Fruit fly (Drosophila melanogaster) whole organism, embryonic: ENCODE measurements around the gene tral.

Experiments
- B-H1 ChIP-seq: fragments of 200-800 bp; sonication (Bioruptor generic); IDR thresholded peaks from 3 replicates; pipeline ENCODE4 v1.3.6; 2022; ENCODE audit warnings: missing biosample characterization, missing genetic modification characterization
- Bgb ChIP-seq: fragments of 200-800 bp; sonication (Bioruptor generic); IDR thresholded peaks from 2 replicates; pipeline ENCODE4 v1.3.6; 2022; ENCODE audit warnings: missing biosample characterization, missing genetic modification characterization; ENCODE audit not compliant: partially characterized antibody
- Blimp-1 ChIP-seq: fragments of 200-800 bp; sonication (Bioruptor generic); optimal IDR thresholded peaks from 3 replicates; lab custom pipeline; 2018; ENCODE audit warnings: missing biosample characterization, missing genetic modification characterization, mild to moderate bottlenecking, moderate library complexity, missing genetic modification reagents
- CG10267 ChIP-seq: fragments of 200-800 bp; sonication (Bioruptor generic); optimal IDR thresholded peaks from 2 replicates; lab custom pipeline; 2018; ENCODE audit warnings: missing biosample characterization, mild to moderate bottlenecking, missing genetic modification characterization, moderate library complexity
- CG11560 ChIP-seq: fragments of 200-800 bp; sonication (Bioruptor generic); IDR thresholded peaks from 3 replicates; pipeline ENCODE4 v1.3.6; 2022; ENCODE audit warnings: missing biosample characterization, missing genetic modification characterization
- CG12391 ChIP-seq: fragments of 200-800 bp; sonication (Bioruptor generic); optimal IDR thresholded peaks from 3 replicates; lab custom pipeline; 2018; ENCODE audit warnings: missing biosample characterization, mild to moderate bottlenecking, missing genetic modification characterization, moderate library complexity
- CG12659 ChIP-seq: fragments of 200-800 bp; sonication (Bioruptor generic); optimal IDR thresholded peaks from 3 replicates; lab custom pipeline; 2017; ENCODE audit warnings: mild to moderate bottlenecking, missing biosample characterization, missing genetic modification reagents, missing genetic modification characterization
- CG13287 ChIP-seq: fragments of 200-800 bp; sonication (Bioruptor generic); IDR thresholded peaks from 2 replicates; pipeline ENCODE4 v1.3.6; 2022; ENCODE audit warnings: missing biosample characterization, missing genetic modification characterization; ENCODE audit not compliant: partially characterized antibody
- CG14710 ChIP-seq: fragments of 200-800 bp; sonication (Bioruptor generic); optimal IDR thresholded peaks from 3 replicates; lab custom pipeline; 2019; ENCODE audit warnings: missing biosample characterization, mild to moderate bottlenecking, missing genetic modification characterization, moderate library complexity
- CG1529 ChIP-seq: fragments of 200-800 bp; sonication (Bioruptor generic); optimal IDR thresholded peaks from 3 replicates; lab custom pipeline; 2018; ENCODE audit warnings: missing biosample characterization, missing genetic modification characterization
- CG15696 ChIP-seq: fragments of 200-800 bp; sonication (Bioruptor generic); optimal IDR thresholded peaks from 2 replicates; lab custom pipeline; 2019; ENCODE audit warnings: missing biosample characterization, mild to moderate bottlenecking, missing genetic modification characterization, moderate library complexity
- CG17829 ChIP-seq: fragments of 200-800 bp; optimal IDR thresholded peaks from 2 replicates; lab custom pipeline; 2019; ENCODE audit warnings: missing biosample characterization, mild to moderate bottlenecking, missing genetic modification characterization, moderate library complexity
- CG18262 ChIP-seq: fragments of 200-800 bp; optimal IDR thresholded peaks from 3 replicates; lab custom pipeline; 2019; ENCODE audit warnings: missing biosample characterization, mild to moderate bottlenecking, missing genetic modification characterization, moderate library complexity
- CG2116 ChIP-seq: fragments of 200-800 bp; sonication (Bioruptor generic); optimal IDR thresholded peaks from 3 replicates; lab custom pipeline; 2018; ENCODE audit warnings: missing biosample characterization, mild to moderate bottlenecking, missing genetic modification characterization
- CG2129 ChIP-seq: fragments of 200-800 bp; sonication (Bioruptor generic); IDR thresholded peaks from 2 replicates; pipeline ENCODE4 v1.3.6; 2022; ENCODE audit warnings: missing biosample characterization, missing genetic modification characterization; ENCODE audit not compliant: partially characterized antibody
- CG32767 ChIP-seq: fragments of 200-800 bp; sonication (Bioruptor generic); IDR thresholded peaks from 2 replicates; pipeline ENCODE4 v1.3.6; 2022; ENCODE audit warnings: missing biosample characterization, missing genetic modification characterization
- CG4617 ChIP-seq: fragments of 200-800 bp; sonication (Bioruptor generic); optimal IDR thresholded peaks from 3 replicates; lab custom pipeline; 2016; ENCODE audit warnings: missing biosample characterization, missing genetic modification characterization, borderline replicate concordance
- CG6765 ChIP-seq: fragments of 200-800 bp; sonication (Bioruptor generic); optimal IDR thresholded peaks from 3 replicates; lab custom pipeline; 2017; ENCODE audit warnings: missing biosample characterization, mild to moderate bottlenecking, missing genetic modification characterization
- CG6791 ChIP-seq: fragments of 200-800 bp; sonication (Bioruptor generic); IDR thresholded peaks from 3 replicates; pipeline ENCODE4 v1.3.6; 2022; ENCODE audit warnings: missing biosample characterization, missing genetic modification characterization; ENCODE audit not compliant: partially characterized antibody
- CG7357 ChIP-seq: fragments of 200-800 bp; sonication (Bioruptor generic); IDR thresholded peaks from 3 replicates; pipeline ENCODE4 v1.3.6; 2022; ENCODE audit warnings: missing biosample characterization, missing genetic modification characterization
- CG8089 ChIP-seq: fragments of 200-800 bp; sonication (Bioruptor generic); optimal IDR thresholded peaks from 3 replicates; lab custom pipeline; 2016; ENCODE audit warnings: missing biosample characterization, missing genetic modification characterization
- CG9797 ChIP-seq: fragments of 200-800 bp; sonication (Bioruptor generic); optimal IDR thresholded peaks from 3 replicates; lab custom pipeline; 2018; ENCODE audit warnings: missing biosample characterization, mild to moderate bottlenecking, missing genetic modification characterization
- CoRest ChIP-seq: fragments of 200-800 bp; sonication (Bioruptor generic); optimal IDR thresholded peaks from 3 replicates; lab custom pipeline; 2018; ENCODE audit warnings: missing biosample characterization, mild to moderate bottlenecking, missing genetic modification characterization, moderate library complexity
- Dll ChIP-seq: fragments of 200-800 bp; sonication (Bioruptor generic); IDR thresholded peaks from 4 replicates; pipeline ENCODE4 v1.3.6; 2022; ENCODE audit warnings: missing biosample characterization, missing genetic modification characterization; ENCODE audit not compliant: partially characterized antibody
- Doc3 ChIP-seq: fragments of 200-800 bp; sonication (Bioruptor generic); IDR thresholded peaks from 3 replicates; pipeline ENCODE4 v1.3.6; 2022; ENCODE audit warnings: missing biosample characterization, missing genetic modification characterization; ENCODE audit not compliant: partially characterized antibody
- Dp ChIP-seq: fragments of 200-800 bp; sonication (Bioruptor generic); optimal IDR thresholded peaks from 2 replicates; lab custom pipeline; 2018; ENCODE audit warnings: missing biosample characterization, mild to moderate bottlenecking, missing genetic modification characterization, moderate library complexity
- E2f2 ChIP-seq: fragments of 200-800 bp; sonication (Bioruptor generic); IDR thresholded peaks from 2 replicates; pipeline ENCODE4 v1.3.6; 2022; ENCODE audit warnings: missing biosample characterization, missing genetic modification characterization
- Hr3 ChIP-seq: fragments of 200-800 bp; sonication (Bioruptor generic); optimal IDR thresholded peaks from 3 replicates; lab custom pipeline; 2016; ENCODE audit warnings: missing biosample characterization, missing genetic modification characterization
- MBD-R2 ChIP-seq: fragments of 200-800 bp; sonication (Bioruptor generic); IDR thresholded peaks from 2 replicates; pipeline ENCODE4 v1.3.6; 2022; ENCODE audit warnings: missing biosample characterization, missing genetic modification characterization
- Med ChIP-seq: fragments of 200-800 bp; sonication (Bioruptor generic); peaks from one replicate; lab custom pipeline; 2016; ENCODE audit warnings: missing biosample characterization, missing genetic modification characterization, mild to moderate bottlenecking, inconsistent platforms, moderate library complexity
- Myb ChIP-seq: fragments of 200-800 bp; sonication (Bioruptor generic); optimal IDR thresholded peaks from 2 replicates; lab custom pipeline; 2016; ENCODE audit warnings: missing biosample characterization, missing genetic modification characterization
- Sin3A ChIP-seq: fragments of >200 bp; optimal IDR thresholded peaks from 2 replicates; lab custom pipeline; 2018
- Six4 ChIP-seq: fragments of 200-800 bp; sonication (Bioruptor generic); optimal IDR thresholded peaks from 2 replicates; lab custom pipeline; 2016; ENCODE audit warnings: missing biosample characterization, missing genetic modification characterization
- Stat92E ChIP-seq, 3 experiments: fragments of >200 bp in 2 of 3; fragments of 200-800 bp in 1 of 3; sonication (Bioruptor generic) in 1 of 3; optimal IDR thresholded peaks; 2 replicates each; lab custom pipeline; 2017 to 2019; ENCODE audit warnings: missing biosample characterization in 3 of 3, missing genetic modification characterization in 3 of 3, mild to moderate bottlenecking in 1 of 3, moderate library complexity in 1 of 3
- ato ChIP-seq: fragments of 200-800 bp; sonication (Bioruptor generic); IDR thresholded peaks from 2 replicates; pipeline ENCODE4 v1.3.6; 2022; ENCODE audit warnings: missing biosample characterization, missing genetic modification characterization; ENCODE audit not compliant: partially characterized antibody
- da ChIP-seq: fragments of 200-800 bp; sonication (Bioruptor generic); optimal IDR thresholded peaks from 2 replicates; lab custom pipeline; 2016; ENCODE audit warnings: missing biosample characterization, missing genetic modification characterization
- dpn ChIP-seq, 2 experiments: fragments of 200-800 bp; sonication (Bioruptor generic); optimal IDR thresholded peaks; 3 replicates each; lab custom pipeline; 2016; ENCODE audit warnings: missing biosample characterization in 2 of 2, missing genetic modification characterization in 2 of 2
- fd96Cb ChIP-seq: fragments of 200-800 bp; sonication (Bioruptor generic); optimal IDR thresholded peaks from 2 replicates; lab custom pipeline; 2018; ENCODE audit warnings: missing biosample characterization, mild to moderate bottlenecking, missing genetic modification characterization, moderate library complexity
- gfzf ChIP-seq: fragments of 200-800 bp; sonication (Bioruptor generic); optimal IDR thresholded peaks from 2 replicates; lab custom pipeline; 2016; ENCODE audit warnings: missing biosample characterization, mild to moderate bottlenecking, missing genetic modification characterization, moderate library complexity
- grau ChIP-seq: fragments of 200-800 bp; optimal IDR thresholded peaks from 3 replicates; lab custom pipeline; 2019; ENCODE audit warnings: missing biosample characterization, mild to moderate bottlenecking, missing genetic modification characterization, moderate library complexity
- h ChIP-seq: fragments of >200 bp; optimal IDR thresholded peaks from 2 replicates; lab custom pipeline; 2017
- hb ChIP-seq: fragments of 200-800 bp; sonication (Bioruptor generic); IDR thresholded peaks from 3 replicates; pipeline ENCODE4 v1.3.6; 2022; ENCODE audit warnings: missing biosample characterization, missing genetic modification characterization; ENCODE audit not compliant: partially characterized antibody
- knrl ChIP-seq: fragments of 200-800 bp; sonication (Bioruptor generic); IDR thresholded peaks from 3 replicates; pipeline ENCODE4 v1.3.6; 2022; ENCODE audit warnings: missing biosample characterization, missing genetic modification characterization; ENCODE audit not compliant: partially characterized antibody
- nerfin-2 ChIP-seq: fragments of 200-800 bp; sonication (Bioruptor generic); IDR thresholded peaks from 2 replicates; pipeline ENCODE4 v1.3.6; 2022; ENCODE audit warnings: missing biosample characterization, missing genetic modification characterization; ENCODE audit not compliant: partially characterized antibody
- slbo ChIP-seq: fragments of 200-800 bp; sonication (Bioruptor generic); IDR thresholded peaks from 2 replicates; pipeline ENCODE4 v1.3.6; 2022; ENCODE audit warnings: missing biosample characterization, missing genetic modification characterization
- so ChIP-seq: fragments of 200-800 bp; sonication (Bioruptor generic); IDR thresholded peaks from 3 replicates; pipeline ENCODE4 v1.3.6; 2022; ENCODE audit warnings: missing biosample characterization, missing genetic modification characterization
- tna ChIP-seq: fragments of 200-800 bp; sonication (Bioruptor generic); IDR thresholded peaks from 2 replicates; pipeline ENCODE4 v1.3.6; 2022; ENCODE audit warnings: missing biosample characterization, missing genetic modification characterization; ENCODE audit not compliant: partially characterized antibody
- wdn ChIP-seq: fragments of 200-800 bp; sonication (Bioruptor generic); IDR thresholded peaks from 2 replicates; pipeline ENCODE4 v1.3.6; 2022; ENCODE audit warnings: missing biosample characterization, missing genetic modification characterization
- zen ChIP-seq: fragments of 200-800 bp; sonication (Bioruptor generic); optimal IDR thresholded peaks from 3 replicates; lab custom pipeline; 2018; ENCODE audit warnings: missing biosample characterization, mild to moderate bottlenecking, missing genetic modification characterization, moderate library complexity

tral gene

DNA sequence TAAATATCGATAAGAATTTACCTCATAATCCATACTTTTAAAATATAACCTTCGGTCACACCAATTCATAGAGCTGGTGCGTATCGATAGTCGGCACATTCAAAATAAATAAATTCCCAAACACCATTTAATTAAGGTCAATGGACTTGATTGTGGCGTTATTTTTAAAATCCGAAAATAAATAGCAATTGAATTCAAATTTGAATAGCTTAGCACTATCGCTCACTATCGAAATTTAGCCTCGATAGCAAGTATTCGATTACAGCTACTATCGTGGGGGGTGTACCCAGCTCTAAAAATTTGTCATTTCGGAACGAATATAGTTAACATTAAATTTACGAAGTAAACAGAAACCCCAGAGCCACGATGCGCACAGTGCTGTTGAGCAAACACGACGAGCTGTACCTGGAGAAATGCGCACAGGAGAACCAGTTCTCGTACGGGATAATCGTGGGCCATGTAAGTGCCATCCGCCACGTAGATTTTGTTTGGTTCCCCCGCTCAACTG, 43.3 kb upstream of the tral start, which contains the start of gene CG10616 (continued):
- TF ChIP-seq CG12391 (tag; lab: Kevin White, UChicago): peak; percentile 31
- no peak for TF ChIP-seq Med (GFP tag; lab: Kevin White, UChicago)
- peak; percentile 93 for TF ChIP-seq hb
- no peak for TF ChIP-seq grau (tag; lab: Kevin White, UChicago)
- TF ChIP-seq CG11560 (tag; lab: Robert Waterston, UW): peak; percentile 96
- TF ChIP-seq slbo: no peak; the same call in 1 of the 2 replicates
- no peak for TF ChIP-seq Six4
- peak; percentile 97 for TF ChIP-seq Doc3
- peak; percentile 98 for TF ChIP-seq CG13287 (GFP tag; lab: Robert Waterston, UW)
- peak; percentile 57 for TF ChIP-seq MBD-R2
- no peak for TF ChIP-seq Hr3 (GFP tag; lab: Kevin White, UChicago)
- peak; percentile 66 for TF ChIP-seq ato (GFP tag; lab: Robert Waterston, UW)
- peak; percentile 22 for TF ChIP-seq CG12659 (GFP tag; lab: Kevin White, UChicago)
- peak in 1 of 2 experiments; percentile 18 for TF ChIP-seq dpn (GFP tag; optimal IDR thresholded peaks at IDR 0.05; lab: Kevin White, UChicago)
- TF ChIP-seq zen (tag; lab: Kevin White, UChicago): no peak
- peak; percentile 92 for TF ChIP-seq nerfin-2 (GFP tag; lab: Robert Waterston, UW)
- TF ChIP-seq CG15696: no peak
- peak; percentile 70 for TF ChIP-seq E2f2 (GFP tag; lab: Robert Waterston, UW)
- TF ChIP-seq Bgb: peak; percentile 92
- peak; percentile 30 for TF ChIP-seq Sin3A (lab: Kevin White, UChicago)
- no peak for TF ChIP-seq Blimp-1 (GFP tag; lab: Kevin White, UChicago)
- peak in 1 of 3 experiments; percentile 61 for TF ChIP-seq Stat92E (GFP tag; optimal IDR thresholded peaks at IDR 0.05; lab: Kevin White, UChicago)
- no peak for TF ChIP-seq B-H1 (GFP tag; lab: Robert Waterston, UW)
- TF ChIP-seq Myb (GFP tag; lab: Kevin White, UChicago): peak; percentile 96
- no peak for TF ChIP-seq CG8089 (GFP tag; lab: Kevin White, UChicago)
- peak; percentile 16 for TF ChIP-seq CG18262 (tag; lab: Kevin White, UChicago)
- TF ChIP-seq CG10267 (tag; lab: Kevin White, UChicago): peak; percentile 63
- peak; percentile 17 for TF ChIP-seq CG17829 (tag; lab: Kevin White, UChicago)
- no peak for TF ChIP-seq wdn (GFP tag; lab: Robert Waterston, UW)
- TF ChIP-seq CG7357 (GFP tag; lab: Robert Waterston, UW): 0 out of 3 replicates have a peak, but pooled peaks have one; percentile 10
- TF ChIP-seq CG4617: peak; percentile 53
- TF ChIP-seq CG2116 (GFP tag; lab: Kevin White, UChicago): peak; percentile 71
- TF ChIP-seq CG9797 (GFP tag; lab: Kevin White, UChicago): peak; percentile 66
- no peak for TF ChIP-seq CG32767 (GFP tag; lab: Robert Waterston, UW)
- peak; percentile 66 for TF ChIP-seq gfzf (GFP tag; lab: Kevin White, UChicago)
- peak; percentile 94 for TF ChIP-seq knrl (GFP tag; lab: Robert Waterston, UW)
- no peak for TF ChIP-seq CG1529 (GFP tag; lab: Kevin White, UChicago)
- peak; percentile 94 for TF ChIP-seq CG6791
- TF ChIP-seq so: no peak
- TF ChIP-seq CoRest (tag; lab: Kevin White, UChicago): peak; percentile 34
- TF ChIP-seq Dp: peak; percentile 68
- peak; percentile 76 for TF ChIP-seq CG14710 (tag; lab: Kevin White, UChicago)
- TF ChIP-seq da (GFP tag; lab: Kevin White, UChicago): no peak
- TF ChIP-seq CG6765 (GFP tag; lab: Kevin White, UChicago): no peak
- TF ChIP-seq Dll (GFP tag; lab: Robert Waterston, UW): peak; percentile 99
- peak; percentile 71 for TF ChIP-seq tna (GFP tag; lab: Robert Waterston, UW)
- TF ChIP-seq fd96Cb (tag; lab: Kevin White, UChicago): no peak
- TF ChIP-seq h: no peak
- peak; percentile 95 for TF ChIP-seq CG2129 (GFP tag; lab: Robert Waterston, UW)
